Fruit fly (Drosophila melanogaster) whole organism, embryonic: Measurements from ENCODE around the gene Dic61B.

Experiments used
- Asciz ChIP-seq: fragments of 200-800 bp; sonication (Bioruptor generic); optimal IDR thresholded peaks from 2 replicates; lab custom pipeline; 2017; ENCODE audit warnings: missing biosample characterization, mild to moderate bottlenecking, missing genetic modification characterization, missing genetic modification reagents
- CG10209 ChIP-seq: fragments of 200-800 bp; sonication (Bioruptor generic); optimal IDR thresholded peaks from 3 replicates; lab custom pipeline; 2017; ENCODE audit warnings: missing biosample characterization, mild to moderate bottlenecking, missing genetic modification characterization, missing genetic modification reagents
- CG10565 ChIP-seq: fragments of 200-800 bp; sonication (Bioruptor generic); optimal IDR thresholded peaks from 3 replicates; lab custom pipeline; 2016; ENCODE audit warnings: missing biosample characterization, mild to moderate bottlenecking, missing genetic modification characterization
- CG10979 ChIP-seq: fragments of 200-800 bp; sonication (Bioruptor generic); optimal IDR thresholded peaks from 2 replicates; lab custom pipeline; 2018; ENCODE audit warnings: missing biosample characterization, mild to moderate bottlenecking, missing genetic modification characterization, moderate library complexity
- CG11696 ChIP-seq: fragments of 200-800 bp; sonication (Bioruptor generic); IDR thresholded peaks from 2 replicates; pipeline ENCODE4 v1.3.6; 2022; ENCODE audit warnings: missing biosample characterization, missing genetic modification characterization
- CG12659 ChIP-seq: fragments of 200-800 bp; sonication (Bioruptor generic); optimal IDR thresholded peaks from 3 replicates; lab custom pipeline; 2017; ENCODE audit warnings: mild to moderate bottlenecking, missing biosample characterization, missing genetic modification reagents, missing genetic modification characterization
- CG13296 ChIP-seq: fragments of 200-800 bp; sonication (Bioruptor generic); optimal IDR thresholded peaks from 3 replicates; lab custom pipeline; 2018; ENCODE audit warnings: missing biosample characterization, mild to moderate bottlenecking, missing genetic modification characterization
- CG2202 ChIP-seq: fragments of 200-800 bp; sonication (Bioruptor generic); optimal IDR thresholded peaks from 2 replicates; lab custom pipeline; 2018; ENCODE audit warnings: missing biosample characterization, mild to moderate bottlenecking, missing genetic modification characterization
- CG2875 ChIP-seq: fragments of 200-800 bp; sonication (Bioruptor generic); optimal IDR thresholded peaks from 2 replicates; lab custom pipeline; 2017; ENCODE audit warnings: missing biosample characterization, mild to moderate bottlenecking, missing genetic modification characterization, missing genetic modification reagents
- CG33557 ChIP-seq: fragments of 200-800 bp; sonication (Bioruptor generic); optimal IDR thresholded peaks from 2 replicates; lab custom pipeline; 2019; ENCODE audit warnings: missing biosample characterization, mild to moderate bottlenecking, missing genetic modification characterization, moderate library complexity
- CG3407 ChIP-seq: fragments of 200-800 bp; sonication (Bioruptor generic); optimal IDR thresholded peaks from 2 replicates; lab custom pipeline; 2018; ENCODE audit warnings: missing biosample characterization, mild to moderate bottlenecking, missing genetic modification characterization
- CG34376 ChIP-seq: fragments of 200-800 bp; sonication (Bioruptor generic); optimal IDR thresholded peaks from 2 replicates; lab custom pipeline; 2018; ENCODE audit warnings: missing biosample characterization, mild to moderate bottlenecking, missing genetic modification characterization
- CG6683 ChIP-seq: fragments of 200-800 bp; sonication (Bioruptor generic); optimal IDR thresholded peaks from 2 replicates; lab custom pipeline; 2017; ENCODE audit warnings: missing biosample characterization, mild to moderate bottlenecking, missing genetic modification characterization, missing genetic modification reagents
- CG6689 ChIP-seq: fragments of 200-800 bp; sonication (Bioruptor generic); IDR thresholded peaks from 2 replicates; pipeline ENCODE4 v1.3.6; 2022; ENCODE audit warnings: missing biosample characterization, missing genetic modification characterization
- CG7745 ChIP-seq: fragments of 200-800 bp; sonication (Bioruptor generic); optimal IDR thresholded peaks from 2 replicates; lab custom pipeline; 2018; ENCODE audit warnings: missing biosample characterization, mild to moderate bottlenecking, missing genetic modification characterization, moderate library complexity
- CG9215 ChIP-seq: fragments of 200-800 bp; sonication (Bioruptor generic); IDR thresholded peaks from 2 replicates; pipeline ENCODE4 v1.3.6; 2022; ENCODE audit warnings: missing biosample characterization, missing genetic modification characterization
- CG9727 ChIP-seq: fragments of 200-800 bp; sonication (Bioruptor generic); optimal IDR thresholded peaks from 3 replicates; lab custom pipeline; 2017; ENCODE audit warnings: missing biosample characterization, mild to moderate bottlenecking, missing genetic modification characterization
- CG9797 ChIP-seq: fragments of 200-800 bp; sonication (Bioruptor generic); optimal IDR thresholded peaks from 3 replicates; lab custom pipeline; 2018; ENCODE audit warnings: missing biosample characterization, mild to moderate bottlenecking, missing genetic modification characterization
- CrebB ChIP-seq: fragments of 200-800 bp; sonication (Bioruptor generic); optimal IDR thresholded peaks from 3 replicates; lab custom pipeline; 2018; ENCODE audit warnings: missing biosample characterization, mild to moderate bottlenecking, missing genetic modification characterization
- Dfd ChIP-seq, 2 experiments: fragments of >200 bp; optimal IDR thresholded peaks; 2 replicates each; lab custom pipeline; 2017; ENCODE audit warnings: missing biosample characterization in 2 of 2, missing genetic modification characterization in 2 of 2
- Elba2 ChIP-seq: fragments of 200-800 bp; sonication (Bioruptor generic); optimal IDR thresholded peaks from 3 replicates; lab custom pipeline; 2016; ENCODE audit warnings: missing biosample characterization, missing genetic modification characterization
- Ets97D ChIP-seq: fragments of 200-800 bp; sonication (Bioruptor generic); optimal IDR thresholded peaks from 3 replicates; lab custom pipeline; 2016; ENCODE audit warnings: missing biosample characterization, missing genetic modification characterization
- GATAe ChIP-seq: fragments of 200-800 bp; sonication (Bioruptor generic); conservative IDR thresholded peaks from 2 replicates; pipeline ENCODE4 v1.3.6; 2022; ENCODE audit warnings: missing biosample characterization, missing genetic modification characterization
- Lhr ChIP-seq: fragments of 200-800 bp; sonication (Bioruptor generic); optimal IDR thresholded peaks from 3 replicates; lab custom pipeline; 2017; ENCODE audit warnings: mild to moderate bottlenecking, missing biosample characterization, missing genetic modification reagents, missing genetic modification characterization
- MBD-R2 ChIP-seq: fragments of 200-800 bp; sonication (Bioruptor generic); IDR thresholded peaks from 2 replicates; pipeline ENCODE4 v1.3.6; 2022; ENCODE audit warnings: missing biosample characterization, missing genetic modification characterization
- Sox102F ChIP-seq: fragments of 200-800 bp; sonication (Bioruptor generic); optimal IDR thresholded peaks from 2 replicates; lab custom pipeline; 2018; ENCODE audit warnings: missing biosample characterization, mild to moderate bottlenecking, missing genetic modification characterization, moderate library complexity
- Xbp1 ChIP-seq: fragments of 200-800 bp; sonication (Bioruptor generic); optimal IDR thresholded peaks from 3 replicates; lab custom pipeline; 2016; ENCODE audit warnings: missing biosample characterization, mild to moderate bottlenecking, missing genetic modification characterization
- YL-1 ChIP-seq: fragments of 200-800 bp; sonication (Bioruptor generic); optimal IDR thresholded peaks from 3 replicates; lab custom pipeline; 2017; ENCODE audit warnings: missing biosample characterization, mild to moderate bottlenecking, missing genetic modification characterization
- ara ChIP-seq: fragments of 200-800 bp; sonication (Bioruptor generic); IDR thresholded peaks from 2 replicates; pipeline ENCODE4 v1.3.6; 2022; ENCODE audit warnings: missing biosample characterization, missing genetic modification characterization
- bsh ChIP-seq, 2 experiments: fragments of 200-800 bp; sonication (Bioruptor generic); optimal IDR thresholded peaks; 2 replicates each; lab custom pipeline; 2017 to 2018; ENCODE audit warnings: mild to moderate bottlenecking in 2 of 2, missing biosample characterization in 2 of 2, missing genetic modification characterization in 2 of 2, moderate library complexity in 1 of 2
- btn ChIP-seq: fragments of 200-800 bp; sonication (Bioruptor generic); optimal IDR thresholded peaks from 2 replicates; lab custom pipeline; 2016; ENCODE audit warnings: missing biosample characterization, missing genetic modification characterization
- cg ChIP-seq: fragments of 200-800 bp; sonication (Bioruptor generic); optimal IDR thresholded peaks from 3 replicates; lab custom pipeline; 2019; ENCODE audit warnings: missing biosample characterization, mild to moderate bottlenecking, missing genetic modification characterization, moderate library complexity
- fd102C ChIP-seq: fragments of 200-800 bp; sonication (Bioruptor generic); optimal IDR thresholded peaks from 2 replicates; lab custom pipeline; 2018; ENCODE audit warnings: missing biosample characterization, mild to moderate bottlenecking, missing genetic modification characterization, moderate library complexity
- insv ChIP-seq, 2 experiments: fragments of 200-800 bp; sonication (Bioruptor generic); optimal IDR thresholded peaks; 3 replicates each; lab custom pipeline; 2016 to 2018; ENCODE audit warnings: missing biosample characterization in 2 of 2, missing genetic modification characterization in 2 of 2
- kni ChIP-seq: fragments of 200-800 bp; sonication (Bioruptor generic); optimal IDR thresholded peaks from 3 replicates; lab custom pipeline; 2017; ENCODE audit warnings: mild to moderate bottlenecking, missing biosample characterization, missing genetic modification reagents, missing genetic modification characterization
- lilli ChIP-seq: fragments of 200-800 bp; sonication (Bioruptor generic); optimal IDR thresholded peaks from 3 replicates; lab custom pipeline; 2016; ENCODE audit warnings: missing biosample characterization, missing genetic modification characterization
- nmo ChIP-seq: fragments of 200-800 bp; sonication (Bioruptor generic); optimal IDR thresholded peaks from 2 replicates; lab custom pipeline; 2018; ENCODE audit warnings: missing biosample characterization, mild to moderate bottlenecking, missing genetic modification characterization, moderate library complexity
- odd ChIP-seq: fragments of 200-800 bp; sonication (Bioruptor generic); optimal IDR thresholded peaks from 2 replicates; lab custom pipeline; 2017; ENCODE audit warnings: missing biosample characterization, mild to moderate bottlenecking, missing genetic modification characterization
- onecut ChIP-seq: fragments of 200-800 bp; sonication (Bioruptor generic); IDR thresholded peaks from 2 replicates; pipeline ENCODE4 v1.3.6; 2022; ENCODE audit warnings: missing biosample characterization, missing genetic modification characterization
- phol ChIP-seq: fragments of 200-800 bp; sonication (Bioruptor generic); optimal IDR thresholded peaks from 3 replicates; lab custom pipeline; 2018; ENCODE audit warnings: missing biosample characterization, mild to moderate bottlenecking, missing genetic modification characterization, moderate library complexity
- row ChIP-seq: fragments of 200-800 bp; sonication (Bioruptor generic); IDR thresholded peaks from 3 replicates; pipeline ENCODE4 v1.3.6; 2022; ENCODE audit warnings: missing biosample characterization, missing genetic modification characterization
- sens ChIP-seq: fragments of 200-800 bp; sonication (Bioruptor generic); peaks from one replicate; lab custom pipeline; 2016; ENCODE audit warnings: missing biosample characterization, missing genetic modification characterization
- slou ChIP-seq: fragments of 200-800 bp; sonication (Bioruptor generic); optimal IDR thresholded peaks from 3 replicates; lab custom pipeline; 2016; ENCODE audit warnings: missing biosample characterization, missing genetic modification characterization
- slp2 ChIP-seq: fragments of 200-800 bp; sonication (Bioruptor generic); optimal IDR thresholded peaks from 2 replicates; lab custom pipeline; 2016; ENCODE audit warnings: missing biosample characterization, missing genetic modification characterization
- sqz ChIP-seq: fragments of 200-800 bp; sonication (Bioruptor generic); optimal IDR thresholded peaks from 3 replicates; lab custom pipeline; 2018; ENCODE audit warnings: missing biosample characterization, mild to moderate bottlenecking, missing genetic modification characterization
- unpg ChIP-seq: fragments of 200-800 bp; sonication (Bioruptor generic); optimal IDR thresholded peaks from 3 replicates; lab custom pipeline; 2018; ENCODE audit warnings: missing biosample characterization, mild to moderate bottlenecking, missing genetic modification characterization, moderate library complexity

The Dic61B gene

dm6 chr3L:171729-172128 lies 19.3 kb upstream of the Dic61B start (continued):
- TF ChIP-seq CG10209 (GFP tag; lab: Kevin White, UChicago) (no peak), CG10565 (GFP tag; lab: Kevin White, UChicago) (no peak), CG34376 (GFP tag; lab: Kevin White, UChicago) (no peak), insv (GFP tag; optimal IDR thresholded peaks at IDR 0.05; lab: Kevin White, UChicago) (peak in 1 of 2 experiments; percentile 77), CG2202 (tag; lab: Kevin White, UChicago) (no peak), CG33557 (GFP tag; lab: Kevin White, UChicago) (no peak), CG9727 (GFP tag; lab: Kevin White, UChicago) (no peak), Lhr (GFP tag; lab: Kevin White, UChicago) (no peak), Elba2 (GFP tag; lab: Kevin White, UChicago) (peak; percentile 17), CG3407 (GFP tag; lab: Kevin White, UChicago) (no peak), Dfd (GFP tag; optimal IDR thresholded peaks at IDR 0.05; lab: Kevin White, UChicago) (no peak), CG13296 (GFP tag; lab: Kevin White, UChicago) (no peak), fd102C (GFP tag; lab: Kevin White, UChicago) (no peak), MBD-R2 (GFP tag; lab: Robert Waterston, UW) (0 out of 2 replicates have a peak, but pooled peaks have one; percentile 21), CG7745 (no peak), CG6683 (GFP tag; lab: Kevin White, UChicago) (no peak), btn (no peak), GATAe (GFP tag; lab: Robert Waterston, UW) (no peak), sqz (GFP tag; lab: Kevin White, UChicago) (no peak), onecut (GFP tag; lab: Robert Waterston, UW) (peak; percentile 90), odd (GFP tag; lab: Kevin White, UChicago) (no peak)
- TF ChIP-seq, all 482 proteins: peak for 4

dm6 chr3L:166789-167132 lies 14.4 kb upstream of the Dic61B start:
- 0 out of 2 replicates have a peak, but pooled peaks have one; percentile 2 for TF ChIP-seq ara
- TF ChIP-seq CrebB (tag; lab: Kevin White, UChicago): no peak
- TF ChIP-seq row (GFP tag; lab: Robert Waterston, UW): 0 out of 3 replicates have a peak, but pooled peaks have one; percentile 2
- peak; percentile 3 for TF ChIP-seq YL-1 (GFP tag; lab: Kevin White, UChicago)
- peak; percentile 8 for TF ChIP-seq sens (GFP tag; lab: Kevin White, UChicago)
- TF ChIP-seq CG11696 (GFP tag; lab: Robert Waterston, UW): 0 out of 2 replicates have a peak, but pooled peaks have one; percentile 43
- TF ChIP-seq slp2 (GFP tag; lab: Kevin White, UChicago): no peak

- no peak for TF ChIP-seq Ets97D (GFP tag; lab: Kevin White, UChicago)
- TF ChIP-seq Asciz: peak; percentile 31
- TF ChIP-seq Sox102F (GFP tag; lab: Kevin White, UChicago): peak; percentile 3
- no peak for TF ChIP-seq slou (GFP tag; lab: Kevin White, UChicago)
- no peak for TF ChIP-seq CG6689 (GFP tag; lab: Robert Waterston, UW)
- TF ChIP-seq lilli: peak; percentile 2
- TF ChIP-seq fd102C (GFP tag; lab: Kevin White, UChicago): no peak
- no peak for TF ChIP-seq CG9215 (GFP tag; lab: Robert Waterston, UW)
- TF ChIP-seq CG9797 (GFP tag; lab: Kevin White, UChicago): no peak
- peak; percentile 85 for TF ChIP-seq kni (GFP tag; lab: Kevin White, UChicago)
- TF ChIP-seq Xbp1 (GFP tag; lab: Kevin White, UChicago): peak; percentile 0
- no peak for TF ChIP-seq CG12659 (GFP tag; lab: Kevin White, UChicago)
- peak; percentile 33 to 46 for TF ChIP-seq bsh (GFP tag; optimal IDR thresholded peaks at IDR 0.05; lab: Kevin White, UChicago)
- TF ChIP-seq MBD-R2 (GFP tag; lab: Robert Waterston, UW): no peak
- peak; percentile 42 for TF ChIP-seq unpg (GFP tag; lab: Kevin White, UChicago)
- TF ChIP-seq phol: peak; percentile 30
- peak; percentile 3 for TF ChIP-seq CG2875 (GFP tag; lab: Kevin White, UChicago)
- peak; percentile 47 for TF ChIP-seq cg (GFP tag; lab: Kevin White, UChicago)
- TF ChIP-seq nmo: peak; percentile 15
- peak; percentile 60 for TF ChIP-seq CG10979 (tag; lab: Kevin White, UChicago)
Observed at dm6 chr3L:165981-166788, 13.8 kb upstream of the Dic61B start.
